Fruit fly (Drosophila melanogaster): ENCODE data around the gene Mhcl.

Gene Mhcl

DNA sequence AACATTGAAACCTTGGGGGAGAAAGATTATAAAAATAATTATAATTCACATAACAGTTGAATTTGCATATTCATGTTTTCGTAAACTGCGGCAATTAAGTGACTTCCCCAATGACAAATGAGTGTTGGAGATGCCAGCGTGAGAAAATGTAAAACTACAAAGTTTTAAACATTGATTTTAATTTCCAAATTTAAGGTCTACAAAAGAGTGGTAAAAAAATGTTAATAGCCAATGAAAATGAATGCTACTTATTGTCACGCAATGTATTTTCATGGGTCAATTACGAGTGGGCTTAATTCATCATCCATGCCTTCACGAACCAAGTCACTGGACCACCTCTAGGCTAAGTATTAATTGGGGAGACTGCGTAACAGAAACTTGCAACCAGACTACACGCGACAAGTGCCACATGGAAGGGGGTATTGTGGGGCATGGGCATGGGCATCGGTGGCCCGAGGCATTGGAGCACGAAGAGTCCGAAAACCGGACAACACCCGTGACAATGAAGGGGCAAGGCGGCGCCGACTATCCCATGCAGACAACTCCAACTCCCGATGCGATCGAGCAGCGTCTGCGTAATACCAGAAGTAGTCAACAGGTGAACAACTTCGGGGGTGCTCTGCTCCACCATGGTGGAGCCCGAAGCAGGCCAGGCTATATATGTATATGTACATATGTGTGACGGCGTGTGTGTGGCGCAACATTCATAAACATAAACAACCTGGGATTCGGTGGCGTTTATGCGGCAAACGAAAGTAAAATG, 56.2 kb downstream of the Mhcl start (continued):
- TF ChIP-seq CG6276 (GFP tag; optimal IDR thresholded peaks at IDR 0.05), result no peak
- TF ChIP-seq Eip93F (GFP tag; optimal IDR thresholded peaks at IDR 0.05), result no peak
- peak; percentile 31 for TF ChIP-seq CG32006 (GFP tag; optimal IDR thresholded peaks at IDR 0.05)
- peak; percentile 33 for TF ChIP-seq achi (GFP tag; optimal IDR thresholded peaks at IDR 0.05)
- no peak for TF ChIP-seq fd85E (GFP tag; optimal IDR thresholded peaks at IDR 0.05)
- TF ChIP-seq Ets96B (tag; optimal IDR thresholded peaks at IDR 0.05), result peak; percentile 22
- TF ChIP-seq OdsH (GFP tag; optimal IDR thresholded peaks at IDR 0.05), result peak; percentile 47
- peak; percentile 54; the same call in 2 of the 3 replicates for TF ChIP-seq CG6163 (GFP tag; IDR thresholded peaks at IDR 0.05)
- no peak for TF ChIP-seq spab (GFP tag; optimal IDR thresholded peaks at IDR 0.05)
- peak; percentile 63 for TF ChIP-seq pdm3 (GFP tag; optimal IDR thresholded peaks at IDR 0.05)
- no peak for TF ChIP-seq CG8319 (GFP tag; optimal IDR thresholded peaks at IDR 0.05)
- no peak for TF ChIP-seq CG7368 (GFP tag; optimal IDR thresholded peaks at IDR 0.05)
- TF ChIP-seq CG34406 (GFP tag; optimal IDR thresholded peaks at IDR 0.05), result no peak
- peak; percentile 6 for TF ChIP-seq lz (GFP tag; optimal IDR thresholded peaks at IDR 0.05)

DNA sequence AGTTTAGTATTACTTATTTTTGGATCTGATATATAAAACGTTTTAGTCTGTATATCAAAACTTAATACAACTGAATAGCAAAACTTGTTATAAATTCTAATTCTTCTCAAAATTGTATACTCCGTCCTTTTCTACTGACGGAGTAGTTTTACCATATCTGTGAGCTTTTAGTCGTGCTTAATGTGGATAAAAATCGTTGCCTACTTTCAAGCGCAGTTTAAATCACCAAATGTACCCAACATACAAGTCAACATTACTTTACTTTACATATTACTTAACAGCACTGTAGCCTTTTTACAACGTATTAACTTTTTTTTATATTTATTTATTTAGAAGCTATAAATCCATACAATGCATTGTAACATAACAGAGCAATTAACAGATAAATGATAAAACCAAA, 57.6 kb downstream of the Mhcl start:
- TF ChIP-seq net (GFP tag; optimal IDR thresholded peaks at IDR 0.05), result no peak
- TF ChIP-seq eg (GFP tag; IDR thresholded peaks at IDR 0.05), result no peak
- peak; percentile 63 for TF ChIP-seq CG1621 (tag; optimal IDR thresholded peaks at IDR 0.05)
- TF ChIP-seq topi (GFP tag; optimal IDR thresholded peaks at IDR 0.05), result no peak

- TF ChIP-seq CG10669 (GFP tag; optimal IDR thresholded peaks at IDR 0.05) (no peak), CG15336 (GFP tag; IDR thresholded peaks at IDR 0.05) (no peak), CG16779 (tag; optimal IDR thresholded peaks at IDR 0.05) (no peak)
Measured at dm6 chr3R:16039557-16039956, 59.0 kb downstream of the Mhcl start.

DNA sequence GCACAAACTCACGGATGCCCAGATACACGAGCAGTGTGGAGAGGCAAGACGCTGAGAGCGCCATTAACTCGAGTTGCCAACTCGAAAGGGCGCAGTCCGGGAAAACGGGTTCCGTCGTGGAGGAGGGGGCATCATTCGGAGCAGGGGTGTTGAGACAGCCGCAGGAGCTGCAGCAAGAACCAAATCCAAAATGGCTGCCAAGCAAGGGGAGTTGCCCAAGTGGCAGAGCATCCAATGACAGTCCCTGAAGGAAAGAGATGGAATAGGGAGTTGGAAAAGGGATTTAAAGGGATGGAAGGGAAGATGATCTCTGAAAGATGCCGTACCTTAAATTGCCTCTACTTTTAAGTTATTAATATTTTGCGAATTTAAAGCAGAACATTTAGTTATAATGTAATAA, 60.5 kb downstream of the Mhcl start:
- TF ChIP-seq CG1621 (tag; optimal IDR thresholded peaks at IDR 0.05) (peak; percentile 32), CG6163 (GFP tag; IDR thresholded peaks at IDR 0.05) (0 out of 3 replicates have a peak, but pooled peaks have one; percentile 29), Sox14 (GFP tag; optimal IDR thresholded peaks at IDR 0.05) (no peak), Eip78C (GFP tag) (peak; percentile 17)

- TF ChIP-seq Met (GFP tag; optimal IDR thresholded peaks at IDR 0.05), result no peak
- TF ChIP-seq CG10669 (GFP tag; optimal IDR thresholded peaks at IDR 0.05), result no peak
- no peak for TF ChIP-seq CG11762 (GFP tag; optimal IDR thresholded peaks at IDR 0.05; ENCODE audit: insufficient read depth)
- no peak for TF ChIP-seq Hr4 (GFP tag; optimal IDR thresholded peaks at IDR 0.05)
- TF ChIP-seq CG8632 (GFP tag; optimal IDR thresholded peaks at IDR 0.05), result no peak
- TF ChIP-seq Eip78C (GFP tag), result no peak
- no peak for TF ChIP-seq CG6854 (GFP tag; optimal IDR thresholded peaks at IDR 0.05)
- TF ChIP-seq spab (GFP tag; optimal IDR thresholded peaks at IDR 0.05), result no peak
- no peak for TF ChIP-seq Sox102F (GFP tag; optimal IDR thresholded peaks at IDR 0.05)
- no peak for TF ChIP-seq CG32006 (GFP tag; optimal IDR thresholded peaks at IDR 0.05)
- no peak for TF ChIP-seq acj6 (GFP tag; optimal IDR thresholded peaks at IDR 0.05)
- TF ChIP-seq Lpt (GFP tag; optimal IDR thresholded peaks at IDR 0.05), result no peak
- no peak for TF ChIP-seq net (GFP tag; optimal IDR thresholded peaks at IDR 0.05)
- no peak for TF ChIP-seq achi (GFP tag; optimal IDR thresholded peaks at IDR 0.05)
- TF ChIP-seq cyc (GFP tag; optimal IDR thresholded peaks at IDR 0.05), result no peak
- TF ChIP-seq CG9139 (GFP tag; optimal IDR thresholded peaks at IDR 0.05), result no peak
- TF ChIP-seq CG11294 (GFP tag; IDR thresholded peaks at IDR 0.05), result no peak
- TF ChIP-seq svp (GFP tag), result no peak
- no peak for TF ChIP-seq CG4318 (GFP tag; optimal IDR thresholded peaks at IDR 0.05)
- TF ChIP-seq Eip75B (GFP tag; optimal IDR thresholded peaks at IDR 0.05), result no peak
Measured at dm6 chr3R:16034186-16034585, 64.4 kb downstream of the Mhcl start.
